Fruit fly (Drosophila melanogaster) whole organism, adult: ENCODE data around the gene CG1463.

ENCODE experiments used
- CG11617 ChIP-seq: fragments of 200-800 bp; sonication (Bioruptor generic); optimal IDR thresholded peaks from 2 replicates; lab custom pipeline; 2017; ENCODE audit warnings: mild to moderate bottlenecking, missing biosample characterization, missing genetic modification reagents, missing genetic modification characterization
- CG12768 ChIP-seq: fragments of 200-800 bp; sonication (Bioruptor generic); optimal IDR thresholded peaks from 2 replicates; lab custom pipeline; 2017; ENCODE audit warnings: missing biosample characterization, missing genetic modification characterization, mild to moderate bottlenecking, moderate library complexity, missing genetic modification reagents
- CG14711 ChIP-seq: fragments of 200-800 bp; sonication (Bioruptor generic); optimal IDR thresholded peaks from 2 replicates; lab custom pipeline; 2018; ENCODE audit warnings: missing biosample characterization, mild to moderate bottlenecking, missing genetic modification characterization, moderate library complexity
- CG1620 ChIP-seq: fragments of 200-800 bp; sonication (Bioruptor generic); optimal IDR thresholded peaks from 2 replicates; lab custom pipeline; 2016; ENCODE audit warnings: missing biosample characterization, missing genetic modification characterization
- CG33017 ChIP-seq: fragments of 200-800 bp; sonication (Bioruptor generic); optimal IDR thresholded peaks from 2 replicates; lab custom pipeline; 2018; ENCODE audit warnings: missing biosample characterization, mild to moderate bottlenecking, missing genetic modification characterization, moderate library complexity
- CG5204 ChIP-seq: fragments of 200-800 bp; sonication (Bioruptor generic); optimal IDR thresholded peaks from 2 replicates; lab custom pipeline; 2016; ENCODE audit warnings: missing biosample characterization, missing genetic modification characterization
- CG7045 ChIP-seq: fragments of 200-800 bp; sonication (Bioruptor generic); optimal IDR thresholded peaks from 2 replicates; lab custom pipeline; 2017; ENCODE audit warnings: missing biosample characterization, mild to moderate bottlenecking, missing genetic modification characterization
- CG7101 ChIP-seq: fragments of 200-800 bp; sonication (Bioruptor generic); optimal IDR thresholded peaks from 2 replicates; lab custom pipeline; 2018; ENCODE audit warnings: missing biosample characterization, mild to moderate bottlenecking, missing genetic modification characterization, moderate library complexity
- Clk ChIP-seq: fragments of 200-800 bp; sonication (Bioruptor generic); optimal IDR thresholded peaks from 2 replicates; lab custom pipeline; 2017; ENCODE audit warnings: missing biosample characterization, missing genetic modification characterization
- Crg-1 ChIP-seq: fragments of 200-800 bp; sonication (Bioruptor generic); optimal IDR thresholded peaks from 2 replicates; lab custom pipeline; 2016; ENCODE audit warnings: missing biosample characterization, missing genetic modification characterization
- Hr96 ChIP-seq: fragments of 200-800 bp; sonication (Bioruptor generic); optimal IDR thresholded peaks from 2 replicates; lab custom pipeline; 2016; ENCODE audit warnings: missing biosample characterization, missing genetic modification characterization
- Mnt ChIP-seq: fragments of 200-800 bp; sonication (Bioruptor generic); optimal IDR thresholded peaks from 2 replicates; lab custom pipeline; 2016; ENCODE audit warnings: missing biosample characterization, mild to moderate bottlenecking, missing genetic modification characterization
- bab1 ChIP-seq: fragments of 200-800 bp; sonication (Bioruptor generic); optimal IDR thresholded peaks from 3 replicates; lab custom pipeline; 2019; ENCODE audit warnings: missing biosample characterization, mild to moderate bottlenecking, missing genetic modification characterization, moderate library complexity
- cic ChIP-seq: fragments of 200-800 bp; sonication (Bioruptor generic); optimal IDR thresholded peaks from 2 replicates; lab custom pipeline; 2017; ENCODE audit warnings: missing biosample characterization, mild to moderate bottlenecking, missing genetic modification characterization, moderate library complexity
- cnc ChIP-seq, 2 experiments: fragments of >200 bp; optimal IDR thresholded peaks; 2 replicates each; lab custom pipeline; 2017
- kay ChIP-seq: fragments of 200-800 bp; sonication (Bioruptor generic); peaks from one replicate; lab custom pipeline; 2016; ENCODE audit warnings: missing biosample characterization, missing genetic modification characterization, borderline replicate concordance
- ovo ChIP-seq: fragments of 200-800 bp; sonication (Bioruptor generic); optimal IDR thresholded peaks from 2 replicates; lab custom pipeline; 2016; ENCODE audit warnings: missing biosample characterization, missing genetic modification characterization
- pad ChIP-seq: fragments of 200-800 bp; sonication (Bioruptor generic); optimal IDR thresholded peaks from 3 replicates; lab custom pipeline; 2017; ENCODE audit warnings: missing biosample characterization, missing genetic modification characterization, mild to moderate bottlenecking, moderate library complexity, missing genetic modification reagents
- tj ChIP-seq: fragments of 200-800 bp; sonication (Bioruptor generic); optimal IDR thresholded peaks from 3 replicates; lab custom pipeline; 2017; ENCODE audit warnings: missing biosample characterization, mild to moderate bottlenecking, missing genetic modification characterization, moderate library complexity
- toe ChIP-seq: fragments of 200-800 bp; sonication (Bioruptor generic); optimal IDR thresholded peaks from 2 replicates; lab custom pipeline; 2016; ENCODE audit warnings: missing biosample characterization, missing genetic modification characterization

The CG1463 gene

DNA sequence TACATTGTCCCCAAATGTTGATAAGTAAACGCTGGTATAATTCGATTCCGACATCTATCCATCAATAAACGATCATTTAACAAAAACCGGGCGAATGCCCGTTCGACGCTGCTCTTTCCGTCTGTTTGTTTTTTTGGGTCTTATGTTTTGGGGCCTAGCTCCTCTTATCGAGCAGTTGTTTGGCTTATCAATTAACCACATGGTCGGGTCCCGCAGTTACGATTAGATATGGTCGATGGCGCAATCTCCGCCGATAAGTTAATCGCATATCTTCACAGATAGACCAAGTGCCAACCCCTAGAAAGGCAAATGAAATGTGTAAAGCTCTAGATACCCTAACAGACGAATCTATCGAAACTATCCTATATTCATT, 33.2 kb downstream of the CG1463 start:
- TF ChIP-seq kay (GFP tag; lab: Kevin White, UChicago) (peak; percentile 11), CG12768 (GFP tag; lab: Kevin White, UChicago) (no peak)

DNA sequence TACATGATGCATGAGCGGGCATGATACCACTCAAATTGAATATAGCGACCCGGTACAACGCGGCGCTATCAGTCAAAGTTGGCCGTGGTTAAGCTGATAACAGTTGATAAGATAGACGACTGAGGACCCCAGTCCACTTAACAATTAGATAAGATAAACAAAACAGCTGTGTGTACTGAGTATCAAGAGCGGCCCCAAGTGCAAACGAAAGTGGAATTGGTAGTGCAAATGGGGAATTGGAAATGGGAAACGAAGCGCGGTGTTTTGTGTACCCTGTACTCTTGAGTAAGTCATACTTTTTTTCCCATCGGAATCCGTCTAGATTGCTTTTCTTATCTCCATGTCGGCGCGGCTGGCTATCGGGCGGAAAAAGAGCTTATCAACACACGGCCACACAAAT, 33.7 kb downstream of the CG1463 start:
- peak; percentile 21 for TF ChIP-seq Crg-1 (GFP tag; lab: Kevin White, UChicago)
- peak; percentile 0 for TF ChIP-seq CG14711 (tag; lab: Kevin White, UChicago)
- peak; percentile 34 for TF ChIP-seq cic (GFP tag; lab: Kevin White, UChicago)
- peak; percentile 57 for TF ChIP-seq kay (GFP tag; lab: Kevin White, UChicago)
- no peak for TF ChIP-seq Hr96 (GFP tag; lab: Kevin White, UChicago)
- peak; percentile 48 for TF ChIP-seq Mnt (GFP tag; lab: Kevin White, UChicago)

- TF ChIP-seq CG11617 (GFP tag; lab: Kevin White, UChicago) (peak; percentile 5), ovo (GFP tag; lab: Kevin White, UChicago) (no peak), CG33017 (no peak), CG5204 (GFP tag; lab: Kevin White, UChicago) (peak; percentile 35), CG7101 (tag; lab: Kevin White, UChicago) (peak; percentile 31), toe (GFP tag; lab: Kevin White, UChicago) (no peak)
These were observed 35.5 kb downstream of the CG1463 start for dm6 chrX:12575827-12576408.

DNA sequence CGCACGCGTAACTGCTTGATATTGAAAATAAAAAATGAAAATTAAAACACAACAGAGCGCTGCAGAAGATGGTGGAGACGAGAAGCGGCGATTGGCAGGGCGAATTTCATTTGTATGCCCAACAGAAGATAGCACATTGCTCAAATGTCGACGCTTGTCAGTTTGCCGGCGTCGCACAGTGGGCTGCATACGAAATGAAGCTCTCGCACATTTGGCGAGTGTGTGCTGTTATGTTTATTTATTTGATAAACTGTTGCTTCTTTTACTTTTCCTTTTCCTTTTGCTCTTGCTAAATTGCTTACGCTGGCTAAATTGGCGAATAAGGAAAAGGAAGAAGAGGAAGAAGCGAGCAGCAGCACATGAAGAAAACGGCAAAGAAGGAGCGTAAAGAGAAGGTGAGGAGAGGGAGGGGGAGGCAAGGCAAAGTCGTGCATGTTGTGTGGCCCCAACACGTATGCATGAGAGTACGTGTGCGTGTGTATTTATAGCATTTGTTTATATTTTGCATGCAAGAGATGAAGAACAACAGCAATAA, 36.1 kb downstream of the CG1463 start:
- TF ChIP-seq ovo (GFP tag; lab: Kevin White, UChicago): peak; percentile 26
- no peak for TF ChIP-seq Clk
- TF ChIP-seq bab1: no peak
- peak; percentile 62 for TF ChIP-seq tj (GFP tag; lab: Kevin White, UChicago)

DNA sequence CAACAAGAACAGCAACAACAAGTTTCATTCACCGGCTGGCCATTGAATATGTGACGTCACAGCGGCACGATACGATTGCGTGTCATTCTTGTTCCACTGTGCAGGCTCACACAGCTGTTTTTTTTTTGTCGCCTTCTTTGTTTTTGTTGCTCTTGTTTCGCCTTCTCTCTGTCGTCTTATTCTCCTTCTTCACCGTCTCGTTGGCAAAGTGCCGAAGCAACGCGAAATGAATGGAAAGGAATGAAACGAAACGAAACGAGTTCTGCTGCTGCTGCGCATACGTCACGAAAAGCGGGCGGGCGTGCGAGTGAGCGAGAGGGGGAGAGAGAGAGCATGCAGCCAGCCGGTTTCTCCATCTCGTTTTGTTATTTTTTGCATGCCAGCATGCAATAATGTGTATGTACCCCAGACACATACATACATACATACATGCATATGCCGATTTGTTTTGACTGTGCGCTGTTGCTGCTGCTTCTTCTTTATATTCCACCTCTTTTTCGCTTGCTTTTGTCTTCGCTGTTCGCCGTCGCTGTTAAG, 36.7 kb downstream of the CG1463 start:
- TF ChIP-seq Clk (no peak), CG1620 (no peak), CG12768 (GFP tag; lab: Kevin White, UChicago) (peak; percentile 31), tj (GFP tag; lab: Kevin White, UChicago) (peak; percentile 81), bab1 (peak; percentile 54), CG11617 (GFP tag; lab: Kevin White, UChicago) (peak; percentile 36), Hr96 (GFP tag; lab: Kevin White, UChicago) (peak; percentile 29), CG14711 (tag; lab: Kevin White, UChicago) (peak; percentile 10), Crg-1 (GFP tag; lab: Kevin White, UChicago) (no peak), CG5204 (GFP tag; lab: Kevin White, UChicago) (no peak), cic (GFP tag; lab: Kevin White, UChicago) (peak; percentile 91), ovo (GFP tag; lab: Kevin White, UChicago) (no peak), toe (GFP tag; lab: Kevin White, UChicago) (peak; percentile 12), CG33017 (no peak), pad (GFP tag; lab: Kevin White, UChicago) (peak; percentile 68), Mnt (GFP tag; lab: Kevin White, UChicago) (peak; percentile 88), CG7045 (GFP tag; lab: Kevin White, UChicago) (no peak), CG7101 (tag; lab: Kevin White, UChicago) (peak; percentile 12), cnc (optimal IDR thresholded peaks at IDR 0.05; lab: Kevin White, UChicago) (no peak), kay (GFP tag; lab: Kevin White, UChicago) (peak; percentile 34)

DNA sequence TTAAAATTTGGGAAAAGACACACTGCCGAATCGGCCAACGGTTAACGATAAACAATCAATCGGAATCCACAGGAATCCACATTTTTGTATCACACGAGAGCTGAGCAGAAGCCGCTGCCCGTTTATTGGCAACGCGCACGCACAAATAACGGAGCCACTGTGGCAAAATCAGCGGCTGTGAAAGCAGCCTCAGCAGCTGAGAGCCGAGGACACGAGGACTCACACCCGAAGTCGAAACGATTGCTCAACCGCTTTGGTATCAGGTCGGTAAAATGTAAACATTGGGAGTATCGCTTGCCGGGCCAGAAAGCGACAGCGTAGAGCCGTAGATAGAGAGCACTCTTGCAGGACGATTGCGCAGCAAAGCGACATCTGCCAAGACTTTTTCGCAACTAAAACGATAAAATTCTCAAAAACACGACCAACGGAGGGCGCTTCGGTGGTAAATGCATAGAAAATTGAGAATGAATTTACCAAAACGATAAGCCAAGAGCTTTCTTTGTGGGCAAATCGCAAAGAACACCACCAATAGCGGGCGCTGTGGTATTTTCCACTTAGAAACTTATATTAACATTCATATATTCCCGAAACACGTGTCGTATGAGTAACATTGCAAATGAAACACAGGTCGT, 43.1 kb downstream of the CG1463 start, which contains the start of gene hwt:
Gene hwt (minus strand): TSS at position 161 of the 632 bp plus-strand sequence.
- TF ChIP-seq tj (GFP tag; lab: Kevin White, UChicago) (no peak), CG1620 (no peak), Mnt (GFP tag; lab: Kevin White, UChicago) (no peak), ovo (GFP tag; lab: Kevin White, UChicago) (no peak), CG7101 (tag; lab: Kevin White, UChicago) (no peak), Clk (no peak), CG5204 (GFP tag; lab: Kevin White, UChicago) (no peak), pad (GFP tag; lab: Kevin White, UChicago) (no peak), cnc (optimal IDR thresholded peaks at IDR 0.05; lab: Kevin White, UChicago) (no peak), kay (GFP tag; lab: Kevin White, UChicago) (no peak), CG11617 (GFP tag; lab: Kevin White, UChicago) (no peak), toe (GFP tag; lab: Kevin White, UChicago) (no peak), cic (GFP tag; lab: Kevin White, UChicago) (no peak), CG14711 (tag; lab: Kevin White, UChicago) (no peak), CG12768 (GFP tag; lab: Kevin White, UChicago) (no peak), bab1 (no peak), Hr96 (GFP tag; lab: Kevin White, UChicago) (no peak), Crg-1 (GFP tag; lab: Kevin White, UChicago) (no peak)
